Fruit fly (Drosophila melanogaster) whole organism, embryonic: ENCODE data around the gene CG3434.

Experiments used
- B-H1 ChIP-seq: fragments of 200-800 bp; sonication (Bioruptor generic); IDR thresholded peaks from 3 replicates; pipeline ENCODE4 v1.3.6; 2022; ENCODE audit warnings: missing biosample characterization, missing genetic modification characterization
- CG10366 ChIP-seq: fragments of 200-800 bp; sonication (Bioruptor generic); IDR thresholded peaks from 2 replicates; pipeline ENCODE4 v1.3.6; 2022; ENCODE audit warnings: missing biosample characterization, missing genetic modification characterization
- CG10654 ChIP-seq: fragments of 200-800 bp; sonication (Bioruptor generic); optimal IDR thresholded peaks from 2 replicates; lab custom pipeline; 2016; ENCODE audit warnings: missing biosample characterization, missing genetic modification characterization
- CG14965 ChIP-seq: fragments of 200-800 bp; sonication (Bioruptor generic); optimal IDR thresholded peaks from 2 replicates; lab custom pipeline; 2016; ENCODE audit warnings: missing biosample characterization, missing genetic modification characterization, borderline replicate concordance
- CG1529 ChIP-seq: fragments of 200-800 bp; sonication (Bioruptor generic); optimal IDR thresholded peaks from 3 replicates; lab custom pipeline; 2018; ENCODE audit warnings: missing biosample characterization, missing genetic modification characterization
- CG17361 ChIP-seq: fragments of 200-800 bp; sonication (Bioruptor generic); IDR thresholded peaks from 3 replicates; pipeline ENCODE4 v1.3.6; 2022; ENCODE audit warnings: missing biosample characterization, missing genetic modification characterization
- CG17802 ChIP-seq: fragments of 200-800 bp; sonication (Bioruptor generic); optimal IDR thresholded peaks from 2 replicates; lab custom pipeline; 2018; ENCODE audit warnings: missing biosample characterization, mild to moderate bottlenecking, missing genetic modification characterization, moderate library complexity
- CG1792 ChIP-seq: fragments of 200-800 bp; sonication (Bioruptor generic); optimal IDR thresholded peaks from 2 replicates; lab custom pipeline; 2016; ENCODE audit warnings: missing biosample characterization, missing genetic modification characterization
- CG2129 ChIP-seq: fragments of 200-800 bp; sonication (Bioruptor generic); IDR thresholded peaks from 2 replicates; pipeline ENCODE4 v1.3.6; 2022; ENCODE audit warnings: missing biosample characterization, missing genetic modification characterization; ENCODE audit not compliant: partially characterized antibody
- CG6654 ChIP-seq: fragments of 200-800 bp; sonication (Bioruptor generic); optimal IDR thresholded peaks from 2 replicates; lab custom pipeline; 2017; ENCODE audit warnings: missing biosample characterization, mild to moderate bottlenecking, missing genetic modification characterization
- CG6765 ChIP-seq: fragments of 200-800 bp; sonication (Bioruptor generic); optimal IDR thresholded peaks from 3 replicates; lab custom pipeline; 2017; ENCODE audit warnings: missing biosample characterization, mild to moderate bottlenecking, missing genetic modification characterization
- CG6854 ChIP-seq: fragments of 200-800 bp; sonication (Bioruptor generic); optimal IDR thresholded peaks from 3 replicates; lab custom pipeline; 2017; ENCODE audit warnings: missing biosample characterization, mild to moderate bottlenecking, missing genetic modification characterization
- CG7839 ChIP-seq: fragments of 200-800 bp; sonication (Bioruptor generic); optimal IDR thresholded peaks from 3 replicates; lab custom pipeline; 2018; ENCODE audit warnings: missing biosample characterization, mild to moderate bottlenecking, missing genetic modification characterization, moderate library complexity
- CG8281 ChIP-seq: fragments of 200-800 bp; sonication (Bioruptor generic); optimal IDR thresholded peaks from 2 replicates; lab custom pipeline; 2018; ENCODE audit warnings: missing biosample characterization, mild to moderate bottlenecking, missing genetic modification characterization, moderate library complexity
- CG8924 ChIP-seq: fragments of 200-800 bp; optimal IDR thresholded peaks from 3 replicates; lab custom pipeline; 2019; ENCODE audit warnings: missing biosample characterization, mild to moderate bottlenecking, missing genetic modification characterization, moderate library complexity
- CHES-1-like ChIP-seq: fragments of 200-800 bp; sonication (Bioruptor generic); optimal IDR thresholded peaks from 2 replicates; lab custom pipeline; 2016; ENCODE audit warnings: missing biosample characterization, missing genetic modification characterization
- Chrac-16 ChIP-seq: fragments of 200-800 bp; sonication (Bioruptor generic); optimal IDR thresholded peaks from 3 replicates; lab custom pipeline; 2016; ENCODE audit warnings: missing biosample characterization, missing genetic modification characterization
- CkIIα-i1 ChIP-seq: fragments of 200-800 bp; sonication (Bioruptor generic); IDR thresholded peaks from 2 replicates; pipeline ENCODE4 v1.3.6; 2022; ENCODE audit warnings: missing biosample characterization, missing genetic modification characterization
- Dref ChIP-seq: fragments of 200-800 bp; sonication (Bioruptor generic); IDR thresholded peaks from 2 replicates; pipeline ENCODE4 v1.3.6; 2022; ENCODE audit warnings: missing biosample characterization, missing genetic modification characterization
- HLHmδ ChIP-seq: fragments of 200-800 bp; sonication (Bioruptor generic); optimal IDR thresholded peaks from 2 replicates; lab custom pipeline; 2018; ENCODE audit warnings: missing biosample characterization, mild to moderate bottlenecking, missing genetic modification characterization, moderate library complexity
- Hmr ChIP-seq: fragments of 200-800 bp; sonication (Bioruptor generic); optimal IDR thresholded peaks from 3 replicates; lab custom pipeline; 2017; ENCODE audit warnings: mild to moderate bottlenecking, missing biosample characterization, missing genetic modification reagents, missing genetic modification characterization
- Lim3 ChIP-seq: fragments of 200-800 bp; sonication (Bioruptor generic); IDR thresholded peaks from 2 replicates; pipeline ENCODE4 v1.3.6; 2022; ENCODE audit warnings: missing biosample characterization, missing genetic modification characterization
- NC2α ChIP-seq: fragments of 200-800 bp; sonication (Bioruptor generic); optimal IDR thresholded peaks from 2 replicates; lab custom pipeline; 2016; ENCODE audit warnings: missing biosample characterization, missing genetic modification characterization
- NK7.1 ChIP-seq: fragments of 200-800 bp; sonication (Bioruptor generic); optimal IDR thresholded peaks from 3 replicates; lab custom pipeline; 2016; ENCODE audit warnings: missing biosample characterization, missing genetic modification characterization
- Oaz ChIP-seq: fragments of 200-800 bp; sonication (Bioruptor generic); IDR thresholded peaks from 2 replicates; pipeline ENCODE4 v1.3.6; 2022; ENCODE audit warnings: missing biosample characterization, missing genetic modification characterization
- Sox100B ChIP-seq: fragments of 200-800 bp; sonication (Bioruptor generic); optimal IDR thresholded peaks from 3 replicates; lab custom pipeline; 2018; ENCODE audit warnings: missing biosample characterization, mild to moderate bottlenecking, missing genetic modification characterization
- Sry-δ ChIP-seq: fragments of 200-800 bp; sonication (Bioruptor generic); optimal IDR thresholded peaks from 2 replicates; lab custom pipeline; 2016; ENCODE audit warnings: missing biosample characterization, missing genetic modification characterization
- Ssrp ChIP-seq: fragments of 200-800 bp; sonication (Bioruptor generic); optimal IDR thresholded peaks from 2 replicates; lab custom pipeline; 2018; ENCODE audit warnings: missing biosample characterization, mild to moderate bottlenecking, missing genetic modification characterization, moderate library complexity
- TFAM ChIP-seq: fragments of 200-800 bp; sonication (Bioruptor generic); optimal IDR thresholded peaks from 2 replicates; lab custom pipeline; 2017; ENCODE audit warnings: missing biosample characterization, missing genetic modification characterization, inconsistent platforms
- Xrp1 ChIP-seq: fragments of 200-800 bp; sonication (Bioruptor generic); IDR thresholded peaks from 2 replicates; pipeline ENCODE4 v1.3.6; 2022; ENCODE audit warnings: missing biosample characterization, missing genetic modification characterization
- ab ChIP-seq: fragments of 200-800 bp; sonication (Bioruptor generic); optimal IDR thresholded peaks from 2 replicates; lab custom pipeline; 2016; ENCODE audit warnings: missing biosample characterization, missing genetic modification characterization
- ash1 ChIP-seq: fragments of 200-800 bp; sonication (Bioruptor generic); optimal IDR thresholded peaks from 2 replicates; lab custom pipeline; 2018; ENCODE audit warnings: missing biosample characterization, mild to moderate bottlenecking, missing genetic modification characterization
- ato ChIP-seq: fragments of 200-800 bp; sonication (Bioruptor generic); IDR thresholded peaks from 2 replicates; pipeline ENCODE4 v1.3.6; 2022; ENCODE audit warnings: missing biosample characterization, missing genetic modification characterization; ENCODE audit not compliant: partially characterized antibody
- en ChIP-seq: fragments of 200-800 bp; sonication (Bioruptor generic); optimal IDR thresholded peaks from 2 replicates; lab custom pipeline; 2016; ENCODE audit warnings: missing biosample characterization, missing genetic modification characterization
- fd3F ChIP-seq: fragments of 200-800 bp; sonication (Bioruptor generic); optimal IDR thresholded peaks from 2 replicates; lab custom pipeline; 2018; ENCODE audit warnings: missing biosample characterization, mild to moderate bottlenecking, missing genetic modification characterization, moderate library complexity
- hkb ChIP-seq, 2 experiments: fragments of 200-800 bp in 1 of 2; fragments of >200 bp in 1 of 2; sonication (Bioruptor generic) in 1 of 2; IDR thresholded peaks in 1 of 2; optimal IDR thresholded peaks in 1 of 2; 2 replicates each; pipeline versions ENCODE4 v1.3.6 to Lab custom; 2017 to 2022; ENCODE audit warnings: missing biosample characterization in 1 of 2, missing genetic modification characterization in 1 of 2
- ind ChIP-seq: fragments of 200-800 bp; sonication (Bioruptor generic); optimal IDR thresholded peaks from 3 replicates; lab custom pipeline; 2016; ENCODE audit warnings: missing biosample characterization, missing genetic modification characterization
- kah ChIP-seq: fragments of 200-800 bp; sonication (Bioruptor generic); optimal IDR thresholded peaks from 2 replicates; lab custom pipeline; 2018; ENCODE audit warnings: missing biosample characterization, mild to moderate bottlenecking, missing genetic modification characterization
- kni ChIP-seq: fragments of 200-800 bp; sonication (Bioruptor generic); optimal IDR thresholded peaks from 3 replicates; lab custom pipeline; 2017; ENCODE audit warnings: mild to moderate bottlenecking, missing biosample characterization, missing genetic modification reagents, missing genetic modification characterization
- lmd ChIP-seq: fragments of 200-800 bp; sonication (Bioruptor generic); IDR thresholded peaks from 2 replicates; pipeline ENCODE4 v1.3.6; 2022; ENCODE audit warnings: missing biosample characterization, missing genetic modification characterization
- pfk ChIP-seq: fragments of 200-800 bp; sonication (Bioruptor generic); optimal IDR thresholded peaks from 2 replicates; lab custom pipeline; 2018; ENCODE audit warnings: missing biosample characterization, mild to moderate bottlenecking, missing genetic modification characterization, moderate library complexity
- pzg ChIP-seq: fragments of 200-800 bp; sonication (Bioruptor generic); optimal IDR thresholded peaks from 3 replicates; lab custom pipeline; 2018; ENCODE audit warnings: missing biosample characterization, mild to moderate bottlenecking, missing genetic modification characterization, moderate library complexity
- repo ChIP-seq: fragments of 200-800 bp; sonication (Bioruptor generic); optimal IDR thresholded peaks from 2 replicates; lab custom pipeline; 2016; ENCODE audit warnings: missing biosample characterization, missing genetic modification characterization
- ro ChIP-seq: fragments of 200-800 bp; sonication (Bioruptor generic); IDR thresholded peaks from 2 replicates; pipeline ENCODE4 v1.3.6; 2022; ENCODE audit warnings: missing biosample characterization, missing genetic modification characterization
- sens ChIP-seq: fragments of 200-800 bp; sonication (Bioruptor generic); peaks from one replicate; lab custom pipeline; 2016; ENCODE audit warnings: missing biosample characterization, missing genetic modification characterization
- seq ChIP-seq: fragments of 200-800 bp; sonication (Bioruptor generic); IDR thresholded peaks from 2 replicates; pipeline ENCODE4 v1.3.6; 2022; ENCODE audit warnings: missing biosample characterization, missing genetic modification characterization
- shn ChIP-seq: fragments of 200-800 bp; sonication (Bioruptor generic); optimal IDR thresholded peaks from 3 replicates; lab custom pipeline; 2016; ENCODE audit warnings: missing biosample characterization, missing genetic modification characterization
- sim ChIP-seq: fragments of 200-800 bp; sonication (Bioruptor generic); IDR thresholded peaks from 2 replicates; pipeline ENCODE4 v1.3.6; 2022; ENCODE audit warnings: missing biosample characterization, missing genetic modification characterization
- ssp ChIP-seq: fragments of 200-800 bp; sonication (Bioruptor generic); IDR thresholded peaks from 2 replicates; pipeline ENCODE4 v1.3.6; 2022; ENCODE audit warnings: missing biosample characterization, missing genetic modification characterization
- yki ChIP-seq: fragments of >200 bp; optimal IDR thresholded peaks from 3 replicates; lab custom pipeline; 2018
- zfh1 ChIP-seq: fragments of 200-800 bp; sonication (Bioruptor generic); IDR thresholded peaks from 3 replicates; pipeline ENCODE4 v1.3.6; 2022; ENCODE audit warnings: missing biosample characterization, missing genetic modification characterization

Gene CG3434

dm6 chr3L:9446731-9447238, 13.8 kb downstream of the CG3434 start, which contains the start of gene CG3529 (continued):
- TF ChIP-seq CG10366 (GFP tag; lab: Robert Waterston, UW) (no peak), en (no peak), ab (GFP tag; lab: Kevin White, UChicago) (no peak), fd3F (GFP tag; lab: Kevin White, UChicago) (no peak), Xrp1 (GFP tag; lab: Robert Waterston, UW) (no peak), NK7.1 (GFP tag; lab: Kevin White, UChicago) (no peak), ash1 (GFP tag; lab: Kevin White, UChicago) (no peak), CG6654 (GFP tag; lab: Kevin White, UChicago) (no peak), CG2129 (no peak), yki (lab: Kevin White, UChicago) (no peak), Oaz (GFP tag; lab: Robert Waterston, UW) (no peak), B-H1 (no peak), TFAM (no peak), zfh1 (GFP tag; lab: Robert Waterston, UW) (no peak), lmd (GFP tag; lab: Robert Waterston, UW) (no peak; the same call in 1 of the 2 replicates), CG17361 (0 out of 3 replicates have a peak, but pooled peaks have one; percentile 19), seq (GFP tag; lab: Robert Waterston, UW) (no peak; the same call in 1 of the 2 replicates), pzg (peak; percentile 69), hkb (optimal IDR thresholded peaks at IDR 0.05; lab: Kevin White, UChicago) (no peak), hkb (GFP tag; IDR thresholded peaks at IDR 0.05; lab: Robert Waterston, UW) (0 out of 2 replicates have a peak, but pooled peaks have one; percentile 23), CkIIα-i1 (GFP tag; lab: Robert Waterston, UW) (no peak), Hmr (GFP tag; lab: Kevin White, UChicago) (peak; percentile 48), CG6765 (GFP tag; lab: Kevin White, UChicago) (peak; percentile 28), CG8924 (peak; percentile 59), ro (GFP tag; lab: Robert Waterston, UW) (no peak), Ssrp (tag; lab: Kevin White, UChicago) (no peak), CG10654 (GFP tag; lab: Kevin White, UChicago) (no peak), sim (no peak), CG7839 (peak; percentile 8), Sry-δ (GFP tag; lab: Kevin White, UChicago) (peak; percentile 23), CG1529 (GFP tag; lab: Kevin White, UChicago) (no peak), NC2α (no peak), ind (GFP tag; lab: Kevin White, UChicago) (no peak), HLHmδ (no peak), CG8281 (tag; lab: Kevin White, UChicago) (no peak), CG1792 (no peak), kah (GFP tag; lab: Kevin White, UChicago) (peak; percentile 44), Dref (GFP tag; lab: Robert Waterston, UW) (no peak), repo (GFP tag; lab: Kevin White, UChicago) (peak; percentile 25), ssp (no peak), CG17802 (tag; lab: Kevin White, UChicago) (no peak), CG14965 (GFP tag; lab: Kevin White, UChicago) (no peak), Sox100B (GFP tag; lab: Kevin White, UChicago) (peak; percentile 57), Chrac-16 (GFP tag; lab: Kevin White, UChicago) (peak; percentile 3), CHES-1-like (GFP tag; lab: Kevin White, UChicago) (peak; percentile 61), shn (GFP tag; lab: Kevin White, UChicago) (no peak), CG6854 (GFP tag; lab: Kevin White, UChicago) (peak; percentile 17), ato (GFP tag; lab: Robert Waterston, UW) (no peak), Lim3 (GFP tag; lab: Robert Waterston, UW) (no peak), kni (GFP tag; lab: Kevin White, UChicago) (peak; percentile 62), pfk (GFP tag; lab: Kevin White, UChicago) (peak; percentile 16), sens (GFP tag; lab: Kevin White, UChicago) (no peak)
